Worm (Caenorhabditis elegans) whole organism, young adult: ENCODE results near the gene F17C11.26.

ENCODE experiments used
- B0035.1 ChIP-seq: sonication (generic microtip); optimal IDR thresholded peaks from 2 replicates; lab custom pipeline; 2016; ENCODE audit warnings: missing genetic modification characterization, mild to moderate bottlenecking, missing compliant biosample characterization, missing genotype, missing genetic modification reagents
- C17E4.6 ChIP-seq: fragments of 200-800 bp; sonication (Bioruptor generic); IDR thresholded peaks from 2 replicates; pipeline ENCODE4 v1.3.6; 2022; ENCODE audit warnings: missing genetic modification reagents, missing genetic modification characterization, missing compliant biosample characterization
- D2030.7 ChIP-seq: fragments of 200-800 bp; sonication (Bioruptor generic); IDR thresholded peaks from 2 replicates; pipeline ENCODE4 v1.3.6; 2022; ENCODE audit warnings: missing genetic modification reagents, missing genetic modification characterization, missing compliant biosample characterization
- F22D6.2 ChIP-seq: sonication (generic microtip); optimal IDR thresholded peaks from 2 replicates; lab custom pipeline; 2016; ENCODE audit warnings: mild to moderate bottlenecking, missing genetic modification characterization, missing compliant biosample characterization
- F49E8.2 ChIP-seq: sonication (generic microtip); optimal IDR thresholded peaks from 3 replicates; lab custom pipeline; 2017; ENCODE audit warnings: missing genetic modification characterization, mild to moderate bottlenecking, missing compliant biosample characterization, antibody characterized with exemption, moderate library complexity; ENCODE audit not compliant: insufficient read depth
- F52B5.7 ChIP-seq: sonication (generic microtip); optimal IDR thresholded peaks from 2 replicates; lab custom pipeline; 2016; ENCODE audit warnings: mild to moderate bottlenecking, missing genetic modification characterization, missing compliant biosample characterization
- F55B11.4 ChIP-seq: sonication (generic microtip); optimal IDR thresholded peaks from 2 replicates; lab custom pipeline; 2016; ENCODE audit warnings: missing compliant biosample characterization, missing genetic modification characterization, borderline replicate concordance; ENCODE audit not compliant: insufficient read depth
- F57C9.4 ChIP-seq: sonication (generic microtip); optimal IDR thresholded peaks from 2 replicates; lab custom pipeline; 2017; ENCODE audit warnings: mild to moderate bottlenecking, missing genetic modification characterization, missing compliant biosample characterization
- K11D2.4 ChIP-seq: fragments of 200-800 bp; sonication (Bioruptor generic); IDR thresholded peaks from 2 replicates; pipeline ENCODE4 v1.3.6; 2022; ENCODE audit warnings: missing genetic modification reagents, missing genetic modification characterization, missing compliant biosample characterization
- T07F8.4 ChIP-seq: sonication (generic microtip); optimal IDR thresholded peaks from 2 replicates; lab custom pipeline; 2016; ENCODE audit warnings: mild to moderate bottlenecking, missing genetic modification characterization, moderate library complexity, missing compliant biosample characterization
- Y53F4B.3 ChIP-seq: fragments of 200-800 bp; sonication (Bioruptor generic); IDR thresholded peaks from 2 replicates; pipeline ENCODE4 v1.3.6; 2022; ENCODE audit warnings: missing genetic modification reagents, missing genetic modification characterization, missing compliant biosample characterization
- Y56A3A.18 ChIP-seq: fragments of 200-800 bp; sonication (Bioruptor generic); IDR thresholded peaks from 2 replicates; pipeline ENCODE4 v1.3.6; 2022; ENCODE audit warnings: missing genetic modification reagents, missing genetic modification characterization, missing compliant biosample characterization
- Y67H2A.10 ChIP-seq: fragments of 200-800 bp; sonication (Bioruptor generic); conservative IDR thresholded peaks from 2 replicates; pipeline ENCODE4 v1.3.6; 2022; ENCODE audit warnings: missing genetic modification reagents, missing genetic modification characterization, missing compliant biosample characterization
- Y79H2A.3 ChIP-seq: fragments of 200-800 bp; sonication (Bioruptor generic); conservative IDR thresholded peaks from 2 replicates; pipeline ENCODE4 v1.3.6; 2022; ENCODE audit warnings: missing genetic modification reagents, missing genetic modification characterization, missing compliant biosample characterization
- akir-1 ChIP-seq: fragments of 200-800 bp; sonication (Bioruptor generic); optimal IDR thresholded peaks from 2 replicates; lab custom pipeline; 2018; ENCODE audit warnings: mild to moderate bottlenecking, missing genetic modification characterization, moderate library complexity, missing compliant biosample characterization
- ama-1 ChIP-seq, 3 experiments: fragments of 150-350 bp in 1 of 3; sonication (generic microtip) in 2 of 3; optimal IDR thresholded peaks; 2 replicates each; lab custom pipeline; 2014 to 2018; ENCODE audit warnings: missing biosample characterization in 2 of 3, missing genetic modification characterization in 2 of 3, missing genetic modification reagents in 2 of 3
- aptf-3 ChIP-seq: fragments of 200-800 bp; sonication (Bioruptor generic); IDR thresholded peaks from 2 replicates; pipeline ENCODE4 v1.3.6; 2022; ENCODE audit warnings: missing genetic modification characterization, missing compliant biosample characterization
- attf-3 ChIP-seq: fragments of 200-800 bp; sonication (Bioruptor generic); conservative IDR thresholded peaks from 2 replicates; pipeline ENCODE4 v1.3.6; 2022; ENCODE audit warnings: missing genetic modification reagents, missing genetic modification characterization, missing compliant biosample characterization
- bed-1 ChIP-seq: fragments of 200-800 bp; sonication (Bioruptor generic); IDR thresholded peaks from 2 replicates; pipeline ENCODE4 v1.3.6; 2022; ENCODE audit warnings: missing genetic modification reagents, missing genetic modification characterization, missing compliant biosample characterization
- bed-2 ChIP-seq: fragments of 200-800 bp; sonication (Bioruptor generic); IDR thresholded peaks from 2 replicates; pipeline ENCODE4 v1.3.6; 2022; ENCODE audit warnings: missing genetic modification reagents, missing genetic modification characterization, missing compliant biosample characterization
- cebp-2 ChIP-seq: fragments of 200-800 bp; sonication (Bioruptor generic); IDR thresholded peaks from 2 replicates; pipeline ENCODE4 v1.3.6; 2022; ENCODE audit warnings: missing genetic modification characterization, missing compliant biosample characterization
- ceh-58 ChIP-seq: fragments of 200-800 bp; sonication (Bioruptor generic); IDR thresholded peaks from 2 replicates; pipeline ENCODE4 v1.3.6; 2022; ENCODE audit warnings: missing genetic modification characterization, missing compliant biosample characterization
- ceh-79 ChIP-seq: sonication (generic microtip); optimal IDR thresholded peaks from 2 replicates; lab custom pipeline; 2017; ENCODE audit warnings: mild to moderate bottlenecking, missing genetic modification characterization, missing compliant biosample characterization
- efl-1 ChIP-seq: fragments of 150-350 bp; optimal IDR thresholded peaks from 2 replicates; lab custom pipeline; 2014; ENCODE audit warnings: missing biosample characterization, missing genetic modification reagents, missing genetic modification characterization
- egrh-3 ChIP-seq: fragments of 200-800 bp; sonication (Bioruptor generic); IDR thresholded peaks from 2 replicates; pipeline ENCODE4 v1.3.6; 2022; ENCODE audit warnings: missing genetic modification reagents, missing genetic modification characterization, missing compliant biosample characterization
- ets-4 ChIP-seq: fragments of 200-800 bp; sonication (Bioruptor generic); optimal IDR thresholded peaks from 2 replicates; lab custom pipeline; 2018; ENCODE audit warnings: mild to moderate bottlenecking, missing genetic modification characterization, missing compliant biosample characterization
- hmg-1.2 ChIP-seq: fragments of 200-800 bp; sonication (Bioruptor generic); IDR thresholded peaks from 2 replicates; pipeline ENCODE4 v1.3.6; 2022; ENCODE audit warnings: missing genetic modification reagents, missing genetic modification characterization, missing compliant biosample characterization
- let-607 ChIP-seq, 2 experiments: fragments of 200-800 bp in 1 of 2; sonication (Bioruptor generic) in 1 of 2; sonication (generic microtip) in 1 of 2; optimal IDR thresholded peaks; 2 replicates each; lab custom pipeline; 2016 to 2018; ENCODE audit warnings: mild to moderate bottlenecking in 2 of 2, missing compliant biosample characterization in 2 of 2, missing genetic modification characterization in 2 of 2, moderate library complexity in 2 of 2, missing genotype in 1 of 2
- lin-26 ChIP-seq: fragments of 200-800 bp; sonication (Bioruptor generic); IDR thresholded peaks from 2 replicates; pipeline ENCODE4 v1.3.6; 2022; ENCODE audit warnings: missing genetic modification reagents, missing genetic modification characterization, missing compliant biosample characterization
- lsl-1 ChIP-seq: fragments of 200-800 bp; sonication (Bioruptor generic); optimal IDR thresholded peaks from 2 replicates; lab custom pipeline; 2018; ENCODE audit warnings: mild to moderate bottlenecking, missing genetic modification characterization, moderate library complexity, missing compliant biosample characterization
- madf-8 ChIP-seq: fragments of 200-800 bp; sonication (Bioruptor generic); conservative IDR thresholded peaks from 2 replicates; pipeline ENCODE4 v1.3.6; 2022; ENCODE audit warnings: missing genetic modification reagents, missing genetic modification characterization, missing compliant biosample characterization
- mel-28 ChIP-seq: sonication (generic microtip); optimal IDR thresholded peaks from 2 replicates; lab custom pipeline; 2016; ENCODE audit warnings: borderline replicate concordance, mild to moderate bottlenecking, missing genetic modification characterization, missing compliant biosample characterization
- nfya-2 ChIP-seq: fragments of 200-800 bp; sonication (Bioruptor generic); IDR thresholded peaks from 2 replicates; pipeline ENCODE4 v1.3.6; 2022; ENCODE audit warnings: missing genetic modification reagents, missing genetic modification characterization, missing compliant biosample characterization
- nhr-120 ChIP-seq: fragments of 200-800 bp; sonication (Bioruptor generic); IDR thresholded peaks from 2 replicates; pipeline ENCODE4 v1.3.6; 2022; ENCODE audit warnings: missing genetic modification characterization, missing compliant biosample characterization
- rcor-1 ChIP-seq: fragments of 200-800 bp; sonication (Bioruptor generic); IDR thresholded peaks from 2 replicates; pipeline ENCODE4 v1.3.6; 2022; ENCODE audit warnings: missing genetic modification reagents, missing genetic modification characterization, missing compliant biosample characterization
- rec-8 ChIP-seq, 2 experiments: sonication (generic microtip); optimal IDR thresholded peaks; 2 replicates each; lab custom pipeline; 2016; ENCODE audit warnings: mild to moderate bottlenecking in 2 of 2, missing genetic modification characterization in 2 of 2, missing genetic modification reagents in 2 of 2, missing genotype in 2 of 2, missing biosample characterization in 1 of 2, missing compliant biosample characterization in 1 of 2, moderate library complexity in 1 of 2
- sea-2 ChIP-seq: fragments of 200-800 bp; sonication (Bioruptor generic); IDR thresholded peaks from 2 replicates; pipeline ENCODE4 v1.3.6; 2022; ENCODE audit warnings: missing genetic modification characterization, missing compliant biosample characterization
- snpc-4 ChIP-seq, 5 experiments: fragments of 150-350 bp in 1 of 5; sonication (generic microtip) in 4 of 5; optimal IDR thresholded peaks; 2 replicates each; lab custom pipeline; 2014 to 2018; ENCODE audit warnings: missing genetic modification characterization in 5 of 5, missing biosample characterization in 3 of 5, antibody characterized with exemption in 2 of 5, mild to moderate bottlenecking in 2 of 5, missing compliant biosample characterization in 2 of 5, missing genotype in 2 of 5, moderate library complexity in 2 of 5, missing genetic modification reagents in 1 of 5
- sptf-2 ChIP-seq: fragments of 200-800 bp; sonication (Bioruptor generic); optimal IDR thresholded peaks from 2 replicates; lab custom pipeline; 2018; ENCODE audit warnings: mild to moderate bottlenecking, missing genetic modification characterization, missing compliant biosample characterization
- tbp1 ChIP-seq: fragments of 200-800 bp; sonication (Bioruptor generic); optimal IDR thresholded peaks from 2 replicates; lab custom pipeline; 2018; ENCODE audit warnings: mild to moderate bottlenecking, missing genetic modification characterization, missing compliant biosample characterization
- tlf-1 ChIP-seq: fragments of 200-800 bp; sonication (Bioruptor generic); optimal IDR thresholded peaks from 2 replicates; lab custom pipeline; 2018; ENCODE audit warnings: mild to moderate bottlenecking, missing genetic modification characterization, missing compliant biosample characterization
- zim-3 ChIP-seq: sonication (generic microtip); optimal IDR thresholded peaks from 2 replicates; lab custom pipeline; 2017; ENCODE audit warnings: mild to moderate bottlenecking, missing genetic modification characterization, moderate library complexity, missing compliant biosample characterization
- ztf-28 ChIP-seq: fragments of 200-800 bp; sonication (Bioruptor generic); IDR thresholded peaks from 2 replicates; pipeline ENCODE4 v1.3.6; 2022; ENCODE audit warnings: missing genetic modification reagents, missing genetic modification characterization, missing compliant biosample characterization

The F17C11.26 gene

ce11 chrV:10941150-10941549 is at the start of gene F17C11.26:
F17C11.26 (plus strand) TSS chrV:10941450.
- TF ChIP-seq ama-1 (optimal IDR thresholded peaks at IDR 0.05; lab: Kevin White, UChicago): peak; percentile 62
- no peak for TF ChIP-seq ama-1 (GFP tag; optimal IDR thresholded peaks at IDR 0.05; lab: Kevin White, UChicago)
- no peak for TF ChIP-seq rec-8 (tag; optimal IDR thresholded peaks at IDR 0.05; lab: Kevin White, UChicago)

DNA sequence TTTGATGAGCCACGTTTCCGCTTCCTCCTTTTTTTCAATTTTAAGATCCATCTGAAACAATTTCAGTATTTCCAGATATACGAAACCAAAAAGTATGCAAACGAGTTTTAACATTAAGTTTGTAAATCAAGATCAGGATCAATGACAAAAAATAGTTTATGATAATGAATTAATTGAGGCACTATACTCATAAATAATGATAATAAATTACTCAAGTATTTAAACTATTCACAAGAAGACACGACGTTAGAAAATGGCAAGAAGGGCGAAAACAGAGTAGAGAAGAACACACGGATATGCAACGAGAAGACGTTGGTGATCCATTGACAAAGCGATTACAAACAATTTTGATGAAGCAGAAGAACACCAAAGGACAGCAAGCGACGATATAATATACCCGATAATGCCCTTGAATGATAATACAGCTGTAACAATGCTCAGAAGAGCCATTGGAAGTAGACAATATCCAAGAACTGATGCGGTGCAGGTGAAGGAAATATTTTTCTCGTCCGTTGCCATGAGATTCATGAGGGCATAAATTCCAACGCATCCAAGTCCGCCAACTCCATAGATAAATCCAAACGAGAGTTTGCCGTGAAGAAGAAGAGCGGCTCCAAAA is 47.6 kb upstream of the F17C11.26 start, which contains the start of gene F32D8.4:
Gene F32D8.4, minus strand, starts transcription at position 51 of the 619 bp plus-strand sequence.
- TF ChIP-seq sea-2 (GFP tag; lab: Robert Waterston, UW) (no peak), Y79H2A.3 (GFP tag; lab: Robert Waterston, UW) (no peak), bed-1 (no peak), tbp1 (GFP tag; lab: Kevin White, UChicago) (no peak), hmg-1.2 (GFP tag; lab: Robert Waterston, UW) (no peak), ets-4 (no peak), mel-28 (tag; lab: Kevin White, UChicago) (no peak), ztf-28 (GFP tag; lab: Robert Waterston, UW) (no peak), K11D2.4 (no peak), madf-8 (GFP tag; lab: Robert Waterston, UW) (no peak), egrh-3 (GFP tag; lab: Robert Waterston, UW) (no peak), sptf-2 (GFP tag; lab: Kevin White, UChicago) (no peak), let-607 (tag; optimal IDR thresholded peaks at IDR 0.05; lab: Kevin White, UChicago) (no peak), T07F8.4 (no peak), C17E4.6 (GFP tag; lab: Robert Waterston, UW) (no peak), ceh-58 (GFP tag; lab: Robert Waterston, UW) (no peak)
- TF ChIP-seq, all 124 proteins: peak for 0

- TF ChIP-seq let-607 (tag; optimal IDR thresholded peaks at IDR 0.05; lab: Kevin White, UChicago): peak; percentile 77 to 93
- no peak for TF ChIP-seq B0035.1 (tag; lab: Kevin White, UChicago)
- TF ChIP-seq attf-3: no peak
- no peak for TF ChIP-seq nfya-2 (GFP tag; lab: Robert Waterston, UW)
- TF ChIP-seq tlf-1 (GFP tag; lab: Kevin White, UChicago): no peak
- TF ChIP-seq Y56A3A.18: 0 out of 2 replicates have a peak, but pooled peaks have one; percentile 38
- TF ChIP-seq K11D2.4: 0 out of 2 replicates have a peak, but pooled peaks have one; percentile 45
- TF ChIP-seq bed-2 (GFP tag; lab: Robert Waterston, UW): no peak
- TF ChIP-seq lin-26 (GFP tag; lab: Robert Waterston, UW): no peak
- TF ChIP-seq F55B11.4 (tag; lab: Kevin White, UChicago): no peak
- TF ChIP-seq D2030.7 (GFP tag; lab: Robert Waterston, UW): peak; percentile 69
- no peak for TF ChIP-seq nhr-120 (GFP tag; lab: Robert Waterston, UW)
- TF ChIP-seq F57C9.4: no peak
- TF ChIP-seq aptf-3: no peak
- no peak for TF ChIP-seq cebp-2 (GFP tag; lab: Robert Waterston, UW)
- TF ChIP-seq Y53F4B.3 (GFP tag; lab: Robert Waterston, UW): no peak
- no peak for TF ChIP-seq ceh-79 (tag; lab: Kevin White, UChicago)
- TF ChIP-seq F22D6.2 (tag; lab: Kevin White, UChicago): no peak
- no peak for TF ChIP-seq F52B5.7 (tag; lab: Kevin White, UChicago)
- TF ChIP-seq F49E8.2: no peak
- no peak for TF ChIP-seq snpc-4 (GFP tag; optimal IDR thresholded peaks at IDR 0.05; lab: Kevin White, UChicago)
- peak in 2 of 4 experiments; percentile 55 to 68 for TF ChIP-seq snpc-4 (tag; optimal IDR thresholded peaks at IDR 0.05; lab: Kevin White, UChicago)
- TF ChIP-seq rcor-1 (GFP tag; lab: Robert Waterston, UW): 0 out of 2 replicates have a peak, but pooled peaks have one; percentile 49
- TF ChIP-seq Y67H2A.10: no peak
- TF ChIP-seq efl-1 (GFP tag; lab: Kevin White, UChicago): peak; percentile 43
- no peak for TF ChIP-seq Y79H2A.3 (GFP tag; lab: Robert Waterston, UW)
- TF ChIP-seq zim-3 (tag; lab: Kevin White, UChicago): no peak
- no peak for TF ChIP-seq C17E4.6 (GFP tag; lab: Robert Waterston, UW)
- no peak for TF ChIP-seq akir-1
- peak; percentile 30 for TF ChIP-seq lsl-1 (GFP tag; lab: Kevin White, UChicago)
Measured at ce11 chrV:10894601-10895000, 46.6 kb upstream of the F17C11.26 start, which contains the start of the genes F32D8.14 and F32D8.5. F32D8.14 (minus strand) TSS chrV:10894788. F32D8.5 (plus strand) TSS chrV:10894800.
